Fruit fly (Drosophila melanogaster) whole organism, embryonic: Measurements from ENCODE around the gene CG15894.

ENCODE experiments used
- Ada2b ChIP-seq: fragments of 200-800 bp; sonication (Bioruptor generic); IDR thresholded peaks from 2 replicates; pipeline ENCODE4 v1.3.6; 2022; ENCODE audit warnings: missing biosample characterization, missing genetic modification characterization
- Bteb2 ChIP-seq: fragments of 200-800 bp; sonication (Bioruptor generic); optimal IDR thresholded peaks from 2 replicates; lab custom pipeline; 2016; ENCODE audit warnings: missing biosample characterization, missing genetic modification characterization
- CG10321 ChIP-seq: fragments of 200-800 bp; sonication (Bioruptor generic); IDR thresholded peaks from 2 replicates; pipeline ENCODE4 v1.3.6; 2022; ENCODE audit warnings: missing biosample characterization, missing genetic modification characterization
- CG10543 ChIP-seq: fragments of 200-800 bp; sonication (Bioruptor generic); optimal IDR thresholded peaks from 3 replicates; lab custom pipeline; 2017; ENCODE audit warnings: missing biosample characterization, mild to moderate bottlenecking, missing genetic modification characterization, moderate library complexity
- CG11398 ChIP-seq: fragments of 200-800 bp; sonication (Bioruptor generic); optimal IDR thresholded peaks from 2 replicates; lab custom pipeline; 2016; ENCODE audit warnings: missing biosample characterization, missing genetic modification characterization
- CG12744 ChIP-seq: fragments of 200-800 bp; sonication (Bioruptor generic); optimal IDR thresholded peaks from 2 replicates; lab custom pipeline; 2016; ENCODE audit warnings: missing biosample characterization, missing genetic modification characterization
- CG13123 ChIP-seq: fragments of 200-800 bp; sonication (Bioruptor generic); optimal IDR thresholded peaks from 2 replicates; lab custom pipeline; 2016; ENCODE audit warnings: missing biosample characterization, missing genetic modification characterization
- CG13624 ChIP-seq: fragments of 200-800 bp; sonication (Bioruptor generic); optimal IDR thresholded peaks from 2 replicates; lab custom pipeline; 2016; ENCODE audit warnings: missing biosample characterization, missing genetic modification characterization
- CG14965 ChIP-seq: fragments of 200-800 bp; sonication (Bioruptor generic); optimal IDR thresholded peaks from 2 replicates; lab custom pipeline; 2016; ENCODE audit warnings: missing biosample characterization, missing genetic modification characterization, borderline replicate concordance
- CG16815 ChIP-seq: fragments of 200-800 bp; sonication (Bioruptor generic); optimal IDR thresholded peaks from 3 replicates; lab custom pipeline; 2017; ENCODE audit warnings: missing biosample characterization, mild to moderate bottlenecking, missing genetic modification characterization
- CG17385 ChIP-seq: fragments of 200-800 bp; sonication (Bioruptor generic); optimal IDR thresholded peaks from 3 replicates; lab custom pipeline; 2018; ENCODE audit warnings: missing biosample characterization, mild to moderate bottlenecking, missing genetic modification characterization
- CG2129 ChIP-seq: fragments of 200-800 bp; sonication (Bioruptor generic); IDR thresholded peaks from 2 replicates; pipeline ENCODE4 v1.3.6; 2022; ENCODE audit warnings: missing biosample characterization, missing genetic modification characterization; ENCODE audit not compliant: partially characterized antibody
- CG2875 ChIP-seq: fragments of 200-800 bp; sonication (Bioruptor generic); optimal IDR thresholded peaks from 2 replicates; lab custom pipeline; 2017; ENCODE audit warnings: missing biosample characterization, mild to moderate bottlenecking, missing genetic modification characterization, missing genetic modification reagents
- CG32532 ChIP-seq: fragments of 200-800 bp; sonication (Bioruptor generic); IDR thresholded peaks from 2 replicates; pipeline ENCODE4 v1.3.6; 2022; ENCODE audit warnings: missing biosample characterization, missing genetic modification characterization
- CG32767 ChIP-seq: fragments of 200-800 bp; sonication (Bioruptor generic); IDR thresholded peaks from 2 replicates; pipeline ENCODE4 v1.3.6; 2022; ENCODE audit warnings: missing biosample characterization, missing genetic modification characterization
- CG3281 ChIP-seq: fragments of 200-800 bp; sonication (Bioruptor generic); optimal IDR thresholded peaks from 3 replicates; lab custom pipeline; 2017; ENCODE audit warnings: missing biosample characterization, mild to moderate bottlenecking, missing genetic modification characterization
- CG4707 ChIP-seq: fragments of 200-800 bp; sonication (Bioruptor generic); optimal IDR thresholded peaks from 2 replicates; lab custom pipeline; 2018; ENCODE audit warnings: missing biosample characterization, mild to moderate bottlenecking, missing genetic modification characterization, moderate library complexity
- CG6683 ChIP-seq: fragments of 200-800 bp; sonication (Bioruptor generic); optimal IDR thresholded peaks from 2 replicates; lab custom pipeline; 2017; ENCODE audit warnings: missing biosample characterization, mild to moderate bottlenecking, missing genetic modification characterization, missing genetic modification reagents
- CG8478 ChIP-seq: fragments of >200 bp; optimal IDR thresholded peaks from 2 replicates; lab custom pipeline; 2018
- CG9437 ChIP-seq: fragments of 200-800 bp; sonication (Bioruptor generic); optimal IDR thresholded peaks from 2 replicates; lab custom pipeline; 2018; ENCODE audit warnings: missing biosample characterization, mild to moderate bottlenecking, missing genetic modification characterization
- Ets65A ChIP-seq: fragments of 200-800 bp; sonication (Bioruptor generic); peaks from one replicate; lab custom pipeline; 2016; ENCODE audit warnings: missing biosample characterization, missing genetic modification characterization
- Fer2 ChIP-seq: fragments of 200-800 bp; sonication (Bioruptor generic); optimal IDR thresholded peaks from 2 replicates; lab custom pipeline; 2018; ENCODE audit warnings: missing biosample characterization, mild to moderate bottlenecking, missing genetic modification characterization, moderate library complexity
- Gug ChIP-seq: fragments of 200-800 bp; sonication (Bioruptor generic); IDR thresholded peaks from 4 replicates; pipeline ENCODE4 v1.3.6; 2022; ENCODE audit warnings: missing biosample characterization, missing genetic modification characterization
- H15 ChIP-seq: fragments of 200-800 bp; sonication (Bioruptor generic); IDR thresholded peaks from 3 replicates; pipeline ENCODE4 v1.3.6; 2022; ENCODE audit warnings: missing biosample characterization, missing genetic modification characterization
- H2.0 ChIP-seq: fragments of 200-800 bp; sonication (Bioruptor generic); IDR thresholded peaks from 2 replicates; pipeline ENCODE4 v1.3.6; 2022; ENCODE audit warnings: missing biosample characterization, missing genetic modification characterization
- Hr78 ChIP-seq, 2 experiments: fragments of 200-800 bp in 1 of 2; fragments of >200 bp in 1 of 2; sonication (Bioruptor generic) in 1 of 2; optimal IDR thresholded peaks; 2 replicates each; lab custom pipeline; 2017 to 2019; ENCODE audit warnings: missing biosample characterization in 2 of 2, missing genetic modification characterization in 2 of 2, mild to moderate bottlenecking in 1 of 2, moderate library complexity in 1 of 2
- NFAT ChIP-seq: fragments of 200-800 bp; sonication (Bioruptor generic); IDR thresholded peaks from 2 replicates; pipeline ENCODE4 v1.3.6; 2022; ENCODE audit warnings: missing biosample characterization, missing genetic modification characterization
- NfI ChIP-seq: fragments of 200-800 bp; sonication (Bioruptor generic); optimal IDR thresholded peaks from 3 replicates; lab custom pipeline; 2018; ENCODE audit warnings: missing biosample characterization, mild to moderate bottlenecking, missing genetic modification characterization, moderate library complexity
- Ssrp ChIP-seq: fragments of 200-800 bp; sonication (Bioruptor generic); optimal IDR thresholded peaks from 2 replicates; lab custom pipeline; 2018; ENCODE audit warnings: missing biosample characterization, mild to moderate bottlenecking, missing genetic modification characterization, moderate library complexity
- cato ChIP-seq: fragments of 200-800 bp; sonication (Bioruptor generic); optimal IDR thresholded peaks from 2 replicates; lab custom pipeline; 2016; ENCODE audit warnings: missing biosample characterization, missing genetic modification characterization, borderline replicate concordance
- chif ChIP-seq, 2 experiments: fragments of 200-800 bp; sonication (Bioruptor generic); optimal IDR thresholded peaks; 3 replicates each; lab custom pipeline; 2016; ENCODE audit warnings: missing biosample characterization in 2 of 2, missing genetic modification characterization in 2 of 2
- chn ChIP-seq: fragments of 200-800 bp; sonication (Bioruptor generic); optimal IDR thresholded peaks from 2 replicates; lab custom pipeline; 2016; ENCODE audit warnings: missing biosample characterization, missing genetic modification characterization
- ci ChIP-seq: fragments of 200-800 bp; sonication (Bioruptor generic); IDR thresholded peaks from 3 replicates; pipeline ENCODE4 v1.3.6; 2022; ENCODE audit warnings: missing biosample characterization, missing genetic modification characterization
- danr ChIP-seq: fragments of 200-800 bp; sonication (Bioruptor generic); IDR thresholded peaks from 2 replicates; pipeline ENCODE4 v1.3.6; 2022; ENCODE audit warnings: missing biosample characterization, missing genetic modification characterization
- dmrt99B ChIP-seq: fragments of 200-800 bp; sonication (Bioruptor generic); optimal IDR thresholded peaks from 2 replicates; lab custom pipeline; 2018; ENCODE audit warnings: missing biosample characterization, mild to moderate bottlenecking, missing genetic modification characterization, moderate library complexity
- fru ChIP-seq: fragments of >200 bp; optimal IDR thresholded peaks from 2 replicates; lab custom pipeline; 2017
- gcm2 ChIP-seq: fragments of 200-800 bp; sonication (Bioruptor generic); optimal IDR thresholded peaks from 2 replicates; lab custom pipeline; 2016; ENCODE audit warnings: missing biosample characterization, missing genetic modification characterization
- gro ChIP-seq: fragments of 200-800 bp; sonication (Bioruptor generic); optimal IDR thresholded peaks from 2 replicates; lab custom pipeline; 2016; ENCODE audit warnings: missing biosample characterization, missing genetic modification characterization
- hkb ChIP-seq, 2 experiments: fragments of 200-800 bp in 1 of 2; fragments of >200 bp in 1 of 2; sonication (Bioruptor generic) in 1 of 2; IDR thresholded peaks in 1 of 2; optimal IDR thresholded peaks in 1 of 2; 2 replicates each; pipeline versions ENCODE4 v1.3.6 to Lab custom; 2017 to 2022; ENCODE audit warnings: missing biosample characterization in 1 of 2, missing genetic modification characterization in 1 of 2
- org-1 ChIP-seq: fragments of 200-800 bp; sonication (Bioruptor generic); optimal IDR thresholded peaks from 2 replicates; lab custom pipeline; 2017; ENCODE audit warnings: missing biosample characterization, missing genetic modification characterization
- otp ChIP-seq: fragments of 200-800 bp; sonication (Bioruptor generic); IDR thresholded peaks from 3 replicates; pipeline ENCODE4, ENCODE4 v1.3.6; 2022; ENCODE audit warnings: missing biosample characterization, missing genetic modification characterization
- pros ChIP-seq: fragments of 200-800 bp; sonication (Bioruptor generic); optimal IDR thresholded peaks from 3 replicates; lab custom pipeline; 2019; ENCODE audit warnings: missing biosample characterization, mild to moderate bottlenecking, missing genetic modification characterization, moderate library complexity
- ranshi ChIP-seq: fragments of 200-800 bp; sonication (Bioruptor generic); IDR thresholded peaks from 2 replicates; pipeline ENCODE4 v1.3.6; 2022; ENCODE audit warnings: missing biosample characterization, missing genetic modification characterization
- rib ChIP-seq: fragments of 200-800 bp; sonication (Bioruptor generic); IDR thresholded peaks from 2 replicates; pipeline ENCODE4 v1.3.6; 2022; ENCODE audit warnings: missing biosample characterization, missing genetic modification characterization
- scrt ChIP-seq: fragments of 200-800 bp; sonication (Bioruptor generic); optimal IDR thresholded peaks from 2 replicates; lab custom pipeline; 2018; ENCODE audit warnings: missing biosample characterization, mild to moderate bottlenecking, missing genetic modification characterization, moderate library complexity
- sug ChIP-seq: fragments of 200-800 bp; optimal IDR thresholded peaks from 2 replicates; lab custom pipeline; 2019; ENCODE audit warnings: missing biosample characterization, mild to moderate bottlenecking, missing genetic modification characterization, moderate library complexity
- tio ChIP-seq: fragments of 200-800 bp; sonication (Bioruptor generic); optimal IDR thresholded peaks from 2 replicates; lab custom pipeline; 2017; ENCODE audit warnings: missing biosample characterization, missing genetic modification characterization, inconsistent platforms
- tll ChIP-seq, 2 experiments: fragments of 200-800 bp in 1 of 2; fragments of >200 bp in 1 of 2; sonication (Bioruptor generic) in 1 of 2; optimal IDR thresholded peaks; 2 replicates each; lab custom pipeline; 2017 to 2019; ENCODE audit warnings: missing biosample characterization in 2 of 2, missing genetic modification characterization in 2 of 2, mild to moderate bottlenecking in 1 of 2, moderate library complexity in 1 of 2
- trh ChIP-seq: fragments of 200-800 bp; sonication (Bioruptor generic); optimal IDR thresholded peaks from 2 replicates; lab custom pipeline; 2016; ENCODE audit warnings: missing biosample characterization, missing genetic modification characterization
- usp ChIP-seq: fragments of >200 bp; optimal IDR thresholded peaks from 2 replicates; lab custom pipeline; 2017; ENCODE audit warnings: missing biosample characterization, missing genetic modification characterization

The CG15894 gene

dm6 chrX:6263614-6264130 is 45.3 kb upstream of the CG15894 start (continued):
- TF ChIP-seq ranshi (GFP tag; lab: Robert Waterston, UW) (peak; percentile 47; the same call in 1 of the 2 replicates), CG32532 (GFP tag; lab: Robert Waterston, UW) (peak; percentile 71), CG11398 (GFP tag; lab: Kevin White, UChicago) (peak; percentile 26), tio (no peak), CG13624 (GFP tag; lab: Kevin White, UChicago) (peak; percentile 49), rib (peak; percentile 48; the same call in 1 of the 2 replicates), CG9437 (GFP tag; lab: Kevin White, UChicago) (peak; percentile 80), Ets65A (GFP tag; lab: Kevin White, UChicago) (peak; percentile 95), Ada2b (GFP tag; lab: Robert Waterston, UW) (peak; percentile 66), Fer2 (tag; lab: Kevin White, UChicago) (peak; percentile 13), CG13123 (no peak), CG17385 (GFP tag; lab: Kevin White, UChicago) (peak; percentile 77), CG3281 (GFP tag; lab: Kevin White, UChicago) (peak; percentile 91), CG16815 (GFP tag; lab: Kevin White, UChicago) (peak; percentile 15), CG10543 (GFP tag; lab: Kevin White, UChicago) (peak; percentile 86), ci (GFP tag; lab: Robert Waterston, UW) (0 out of 3 replicates have a peak, but pooled peaks have one; percentile 33), Ssrp (tag; lab: Kevin White, UChicago) (peak; percentile 60), chn (peak; percentile 58), otp (GFP tag; lab: Robert Waterston, UW) (no peak), sug (tag; lab: Kevin White, UChicago) (peak; percentile 95), CG12744 (GFP tag; lab: Kevin White, UChicago) (peak; percentile 49), scrt (peak; percentile 80), CG2875 (peak; percentile 37), cato (GFP tag; lab: Kevin White, UChicago) (peak; percentile 42), dmrt99B (peak; percentile 89), hkb (optimal IDR thresholded peaks at IDR 0.05; lab: Kevin White, UChicago) (no peak), hkb (GFP tag; IDR thresholded peaks at IDR 0.05; lab: Robert Waterston, UW) (peak; percentile 84), danr (peak; percentile 59; the same call in 1 of the 2 replicates), CG32767 (GFP tag; lab: Robert Waterston, UW) (peak; percentile 56), chif (GFP tag; optimal IDR thresholded peaks at IDR 0.05; lab: Kevin White, UChicago) (peak; percentile 22 to 52), trh (no peak), CG4707 (no peak), Bteb2 (peak; percentile 43), H2.0 (GFP tag; lab: Robert Waterston, UW) (peak; percentile 29; the same call in 1 of the 2 replicates), NfI (GFP tag; lab: Kevin White, UChicago) (peak; percentile 68), CG8478 (lab: Kevin White, UChicago) (no peak), Gug (GFP tag; lab: Robert Waterston, UW) (peak; percentile 64; the same call in 3 of the 4 replicates), H15 (GFP tag; lab: Robert Waterston, UW) (no peak), pros (GFP tag; lab: Kevin White, UChicago) (no peak), usp (GFP tag; lab: Kevin White, UChicago) (no peak), Hr78 (GFP tag; optimal IDR thresholded peaks at IDR 0.05; lab: Kevin White, UChicago) (peak in 1 of 2 experiments; percentile 64), gro (GFP tag; lab: Kevin White, UChicago) (peak; percentile 58), gcm2 (GFP tag; lab: Kevin White, UChicago) (peak; percentile 6), fru (lab: Kevin White, UChicago) (no peak), CG6683 (GFP tag; lab: Kevin White, UChicago) (peak; percentile 79), CG10321 (GFP tag; lab: Robert Waterston, UW) (no peak), CG2129 (no peak), CG14965 (GFP tag; lab: Kevin White, UChicago) (no peak), tll (GFP tag; optimal IDR thresholded peaks at IDR 0.05; lab: Kevin White, UChicago) (no peak), NFAT (GFP tag; lab: Robert Waterston, UW) (no peak), org-1 (GFP tag; lab: Kevin White, UChicago) (peak; percentile 79)
